Fruit fly (Drosophila melanogaster) whole organism, embryonic: ENCODE measurements around the gene CG4461.

Experiments
- B-H1 ChIP-seq: fragments of 200-800 bp; sonication (Bioruptor generic); IDR thresholded peaks from 3 replicates; pipeline ENCODE4 v1.3.6; 2022; ENCODE audit warnings: missing biosample characterization, missing genetic modification characterization
- CG10462 ChIP-seq: fragments of 200-800 bp; sonication (Bioruptor generic); optimal IDR thresholded peaks from 2 replicates; lab custom pipeline; 2016; ENCODE audit warnings: missing biosample characterization, missing genetic modification characterization
- CG11085 ChIP-seq: fragments of 200-800 bp; sonication (Bioruptor generic); IDR thresholded peaks from 2 replicates; pipeline ENCODE4 v1.3.6; 2022; ENCODE audit warnings: missing biosample characterization, missing genetic modification characterization
- CG13424 ChIP-seq: fragments of 200-800 bp; sonication (Bioruptor generic); optimal IDR thresholded peaks from 2 replicates; lab custom pipeline; 2019; ENCODE audit warnings: missing biosample characterization, mild to moderate bottlenecking, missing genetic modification characterization, moderate library complexity
- CG13775 ChIP-seq: fragments of 200-800 bp; sonication (Bioruptor generic); optimal IDR thresholded peaks from 3 replicates; lab custom pipeline; 2017; ENCODE audit warnings: missing biosample characterization, mild to moderate bottlenecking, missing genetic modification characterization
- CG14710 ChIP-seq: fragments of 200-800 bp; sonication (Bioruptor generic); optimal IDR thresholded peaks from 3 replicates; lab custom pipeline; 2019; ENCODE audit warnings: missing biosample characterization, mild to moderate bottlenecking, missing genetic modification characterization, moderate library complexity
- CG17186 ChIP-seq: fragments of 200-800 bp; sonication (Bioruptor generic); optimal IDR thresholded peaks from 3 replicates; lab custom pipeline; 2017; ENCODE audit warnings: missing biosample characterization, missing genetic modification reagents, missing genetic modification characterization
- CG18619 ChIP-seq: fragments of 200-800 bp; sonication (Bioruptor generic); optimal IDR thresholded peaks from 3 replicates; lab custom pipeline; 2017; ENCODE audit warnings: missing biosample characterization, mild to moderate bottlenecking, missing genetic modification characterization
- CG2116 ChIP-seq: fragments of 200-800 bp; sonication (Bioruptor generic); optimal IDR thresholded peaks from 3 replicates; lab custom pipeline; 2018; ENCODE audit warnings: missing biosample characterization, mild to moderate bottlenecking, missing genetic modification characterization
- CG2120 ChIP-seq: fragments of 200-800 bp; sonication (Bioruptor generic); optimal IDR thresholded peaks from 3 replicates; lab custom pipeline; 2016; ENCODE audit warnings: missing biosample characterization, missing genetic modification characterization
- CG32532 ChIP-seq: fragments of 200-800 bp; sonication (Bioruptor generic); IDR thresholded peaks from 2 replicates; pipeline ENCODE4 v1.3.6; 2022; ENCODE audit warnings: missing biosample characterization, missing genetic modification characterization
- CG34224 ChIP-seq: fragments of 200-800 bp; sonication (Bioruptor generic); IDR thresholded peaks from 3 replicates; pipeline ENCODE4 v1.3.6; 2022; ENCODE audit warnings: missing biosample characterization, missing genetic modification characterization; ENCODE audit not compliant: partially characterized antibody
- CG3847 ChIP-seq: fragments of 200-800 bp; sonication (Bioruptor generic); IDR thresholded peaks from 2 replicates; pipeline ENCODE4 v1.3.6; 2022; ENCODE audit warnings: missing biosample characterization, missing genetic modification characterization
- CG6654 ChIP-seq: fragments of 200-800 bp; sonication (Bioruptor generic); optimal IDR thresholded peaks from 2 replicates; lab custom pipeline; 2017; ENCODE audit warnings: missing biosample characterization, mild to moderate bottlenecking, missing genetic modification characterization
- CG6813 ChIP-seq: fragments of 200-800 bp; sonication (Bioruptor generic); optimal IDR thresholded peaks from 2 replicates; lab custom pipeline; 2017; ENCODE audit warnings: missing biosample characterization, missing genetic modification characterization, mild to moderate bottlenecking, moderate library complexity, missing genetic modification reagents
- CG7786 ChIP-seq: fragments of 200-800 bp; sonication (Bioruptor generic); optimal IDR thresholded peaks from 2 replicates; lab custom pipeline; 2016; ENCODE audit warnings: missing biosample characterization, missing genetic modification characterization
- CG8359 ChIP-seq: fragments of 200-800 bp; sonication (Bioruptor generic); optimal IDR thresholded peaks from 2 replicates; lab custom pipeline; 2017; ENCODE audit warnings: missing biosample characterization, mild to moderate bottlenecking, missing genetic modification characterization, borderline replicate concordance
- CoRest ChIP-seq: fragments of 200-800 bp; sonication (Bioruptor generic); optimal IDR thresholded peaks from 3 replicates; lab custom pipeline; 2018; ENCODE audit warnings: missing biosample characterization, mild to moderate bottlenecking, missing genetic modification characterization, moderate library complexity
- ERR ChIP-seq: fragments of 200-800 bp; sonication (Bioruptor generic); optimal IDR thresholded peaks from 2 replicates; lab custom pipeline; 2016; ENCODE audit warnings: missing biosample characterization, missing genetic modification characterization
- Fer1 ChIP-seq: fragments of 200-800 bp; sonication (Bioruptor generic); optimal IDR thresholded peaks from 2 replicates; lab custom pipeline; 2017; ENCODE audit warnings: missing biosample characterization, mild to moderate bottlenecking, missing genetic modification characterization
- HLH4C ChIP-seq: fragments of 200-800 bp; sonication (Bioruptor generic); IDR thresholded peaks from 3 replicates; pipeline ENCODE4 v1.3.6; 2022; ENCODE audit warnings: missing biosample characterization, missing genetic modification characterization; ENCODE audit not compliant: partially characterized antibody
- Hr3 ChIP-seq: fragments of 200-800 bp; sonication (Bioruptor generic); optimal IDR thresholded peaks from 3 replicates; lab custom pipeline; 2016; ENCODE audit warnings: missing biosample characterization, missing genetic modification characterization
- Nf-YA ChIP-seq: fragments of 200-800 bp; sonication (Bioruptor generic); IDR thresholded peaks from 2 replicates; pipeline ENCODE4 v1.3.6; 2022; ENCODE audit warnings: missing biosample characterization, missing genetic modification characterization
- Rfx ChIP-seq: fragments of 200-800 bp; sonication (Bioruptor generic); IDR thresholded peaks from 2 replicates; pipeline ENCODE4 v1.3.6; 2022; ENCODE audit warnings: missing biosample characterization, missing genetic modification characterization
- Side ChIP-seq: fragments of 200-800 bp; sonication (Bioruptor generic); optimal IDR thresholded peaks from 2 replicates; lab custom pipeline; 2016; ENCODE audit warnings: missing biosample characterization, missing genetic modification characterization
- Stat92E ChIP-seq, 3 experiments: fragments of >200 bp in 2 of 3; fragments of 200-800 bp in 1 of 3; sonication (Bioruptor generic) in 1 of 3; optimal IDR thresholded peaks; 2 replicates each; lab custom pipeline; 2017 to 2019; ENCODE audit warnings: missing biosample characterization in 3 of 3, missing genetic modification characterization in 3 of 3, mild to moderate bottlenecking in 1 of 3, moderate library complexity in 1 of 3
- ara ChIP-seq: fragments of 200-800 bp; sonication (Bioruptor generic); IDR thresholded peaks from 2 replicates; pipeline ENCODE4 v1.3.6; 2022; ENCODE audit warnings: missing biosample characterization, missing genetic modification characterization
- cas ChIP-seq: fragments of 200-800 bp; sonication (Bioruptor generic); IDR thresholded peaks from 2 replicates; pipeline ENCODE4 v1.3.6; 2022; ENCODE audit warnings: missing biosample characterization, missing genetic modification characterization
- chinmo ChIP-seq: fragments of 200-800 bp; sonication (Bioruptor generic); IDR thresholded peaks from 4 replicates; pipeline ENCODE4 v1.3.6; 2022; ENCODE audit warnings: missing biosample characterization, missing genetic modification characterization; ENCODE audit not compliant: partially characterized antibody
- danr ChIP-seq: fragments of 200-800 bp; sonication (Bioruptor generic); IDR thresholded peaks from 2 replicates; pipeline ENCODE4 v1.3.6; 2022; ENCODE audit warnings: missing biosample characterization, missing genetic modification characterization
- eve ChIP-seq, 2 experiments: fragments of >200 bp; optimal IDR thresholded peaks; 2 replicates each; lab custom pipeline; 2017; ENCODE audit warnings: missing biosample characterization in 2 of 2, missing genetic modification characterization in 2 of 2
- gro ChIP-seq: fragments of 200-800 bp; sonication (Bioruptor generic); optimal IDR thresholded peaks from 2 replicates; lab custom pipeline; 2016; ENCODE audit warnings: missing biosample characterization, missing genetic modification characterization
- gsb ChIP-seq: fragments of 200-800 bp; sonication (Bioruptor generic); IDR thresholded peaks from 2 replicates; pipeline ENCODE4 v1.3.6; 2022; ENCODE audit warnings: missing biosample characterization, missing genetic modification characterization
- luna ChIP-seq: fragments of 200-800 bp; sonication (Bioruptor generic); optimal IDR thresholded peaks from 2 replicates; lab custom pipeline; 2016; ENCODE audit warnings: missing biosample characterization, missing genetic modification characterization
- mirr ChIP-seq: fragments of 200-800 bp; sonication (Bioruptor generic); optimal IDR thresholded peaks from 3 replicates; lab custom pipeline; 2018; ENCODE audit warnings: missing biosample characterization, mild to moderate bottlenecking, missing genetic modification characterization
- nom ChIP-seq: fragments of 200-800 bp; sonication (Bioruptor generic); optimal IDR thresholded peaks from 2 replicates; lab custom pipeline; 2017; ENCODE audit warnings: missing biosample characterization, missing genetic modification characterization, mild to moderate bottlenecking, moderate library complexity, missing genetic modification reagents
- pho ChIP-seq: fragments of 200-800 bp; sonication (Bioruptor generic); optimal IDR thresholded peaks from 2 replicates; lab custom pipeline; 2016; ENCODE audit warnings: missing biosample characterization, missing genetic modification characterization
- tx ChIP-seq: fragments of 200-800 bp; sonication (Bioruptor generic); optimal IDR thresholded peaks from 2 replicates; lab custom pipeline; 2016; ENCODE audit warnings: missing biosample characterization, missing genetic modification characterization
- vnd ChIP-seq: fragments of 200-800 bp; sonication (Bioruptor generic); IDR thresholded peaks from 3 replicates; pipeline ENCODE4 v1.3.6; 2022; ENCODE audit warnings: missing biosample characterization, missing genetic modification characterization; ENCODE audit not compliant: partially characterized antibody
- wek ChIP-seq: fragments of 200-800 bp; sonication (Bioruptor generic); optimal IDR thresholded peaks from 3 replicates; lab custom pipeline; 2018; ENCODE audit warnings: missing biosample characterization, mild to moderate bottlenecking, missing genetic modification characterization, moderate library complexity
- zen ChIP-seq: fragments of 200-800 bp; sonication (Bioruptor generic); optimal IDR thresholded peaks from 3 replicates; lab custom pipeline; 2018; ENCODE audit warnings: missing biosample characterization, mild to moderate bottlenecking, missing genetic modification characterization, moderate library complexity

CG4461 gene

DNA sequence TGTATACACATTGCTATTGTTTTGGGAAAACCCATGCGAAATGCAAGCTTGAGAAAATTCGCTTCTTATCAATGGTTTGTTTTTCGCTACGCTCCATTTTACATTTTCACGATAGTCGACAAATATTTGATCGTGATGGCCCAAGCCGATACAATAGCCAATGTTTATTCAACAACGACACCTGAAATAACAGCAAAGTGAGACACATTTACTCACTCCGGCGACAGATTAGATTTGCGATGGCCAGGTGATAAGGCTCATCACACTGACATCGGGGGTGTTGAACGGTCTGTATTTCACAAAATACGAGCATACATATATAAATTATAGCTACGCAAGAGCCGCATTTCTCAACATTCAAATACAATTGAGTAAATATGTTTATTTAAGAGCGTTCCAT is 21.9 kb downstream of the CG4461 start (continued):
- TF ChIP-seq wek (peak; percentile 79), Fer1 (GFP tag; lab: Kevin White, UChicago) (peak; percentile 93), CG34224 (no peak), CG17186 (GFP tag; lab: Kevin White, UChicago) (peak; percentile 38), nom (peak; percentile 60), CG2120 (peak; percentile 60), cas (GFP tag; lab: Robert Waterston, UW) (peak; percentile 64; the same call in 1 of the 2 replicates), zen (tag; lab: Kevin White, UChicago) (no peak), CG14710 (tag; lab: Kevin White, UChicago) (peak; percentile 51), luna (peak; percentile 82), CG11085 (GFP tag; lab: Robert Waterston, UW) (no peak), Stat92E (GFP tag; optimal IDR thresholded peaks at IDR 0.05; lab: Kevin White, UChicago) (no peak), Rfx (GFP tag; lab: Robert Waterston, UW) (peak; percentile 69), gsb (GFP tag; lab: Robert Waterston, UW) (peak; percentile 35; the same call in 1 of the 2 replicates), ERR (peak; percentile 49), CG10462 (GFP tag; lab: Kevin White, UChicago) (no peak), CG6654 (GFP tag; lab: Kevin White, UChicago) (no peak), tx (GFP tag; lab: Kevin White, UChicago) (no peak), ara (peak; percentile 67), HLH4C (GFP tag; lab: Robert Waterston, UW) (no peak), CoRest (tag; lab: Kevin White, UChicago) (peak; percentile 26), Hr3 (GFP tag; lab: Kevin White, UChicago) (no peak), Nf-YA (GFP tag; lab: Robert Waterston, UW) (0 out of 2 replicates have a peak, but pooled peaks have one; percentile 31), CG7786 (GFP tag; lab: Kevin White, UChicago) (peak; percentile 31), CG32532 (GFP tag; lab: Robert Waterston, UW) (peak; percentile 30; the same call in 1 of the 2 replicates), pho (GFP tag; lab: Kevin White, UChicago) (peak; percentile 43), CG8359 (peak; percentile 56), Side (GFP tag; lab: Kevin White, UChicago) (peak; percentile 86), CG13424 (peak; percentile 39), CG2116 (GFP tag; lab: Kevin White, UChicago) (peak; percentile 11), CG3847 (GFP tag; lab: Robert Waterston, UW) (no peak)

DNA sequence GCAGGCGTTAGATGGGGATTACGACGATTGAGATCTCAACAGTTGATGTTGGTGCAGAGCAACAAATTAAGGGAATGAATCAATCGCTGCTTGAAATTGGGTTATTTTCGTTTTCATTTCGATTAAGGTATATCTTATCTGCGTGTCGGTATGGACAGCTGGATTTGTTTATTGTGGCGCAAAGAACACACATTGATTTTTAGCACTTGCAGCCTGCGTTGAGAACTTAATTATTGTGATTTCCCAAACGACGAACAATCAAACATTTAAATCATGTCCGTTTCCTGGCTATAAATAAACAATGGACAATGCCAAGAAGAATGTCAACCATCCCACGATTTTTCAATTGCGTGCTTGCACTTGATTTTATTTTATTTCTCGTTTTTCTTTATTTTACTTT is 22.8 kb downstream of the CG4461 start:
- no peak for TF ChIP-seq B-H1
- no peak for TF ChIP-seq danr (GFP tag; lab: Robert Waterston, UW)
- no peak for TF ChIP-seq CG18619 (GFP tag; lab: Kevin White, UChicago)
- TF ChIP-seq CG6813: no peak
- no peak for TF ChIP-seq gro (GFP tag; lab: Kevin White, UChicago)
- no peak for TF ChIP-seq Fer1 (GFP tag; lab: Kevin White, UChicago)
- TF ChIP-seq Rfx (GFP tag; lab: Robert Waterston, UW): 0 out of 2 replicates have a peak, but pooled peaks have one; percentile 1
- peak in 1 of 2 experiments; percentile 64 for TF ChIP-seq eve (GFP tag; optimal IDR thresholded peaks at IDR 0.05; lab: Kevin White, UChicago)
- TF ChIP-seq mirr (GFP tag; lab: Kevin White, UChicago): peak; percentile 21
- TF ChIP-seq chinmo (GFP tag; lab: Robert Waterston, UW): 0 out of 4 replicates have a peak, but pooled peaks have one; percentile 48
- no peak for TF ChIP-seq vnd (GFP tag; lab: Robert Waterston, UW)
- no peak for TF ChIP-seq CG13775 (GFP tag; lab: Kevin White, UChicago)
